Fruit fly (Drosophila melanogaster): ENCODE results near the gene MED31.

The MED31 gene

dm6 chr3R:4664947-4665346 is 23.2 kb downstream of the MED31 start (continued):
- TF ChIP-seq ewg (GFP tag; optimal IDR thresholded peaks at IDR 0.05) (no peak), lmd (GFP tag; IDR thresholded peaks at IDR 0.05) (peak; percentile 24; the same call in 1 of the 2 replicates), Dfd (GFP tag; optimal IDR thresholded peaks at IDR 0.05) (no peak), br (optimal IDR thresholded peaks at IDR 0.05) (no peak), C15 (GFP tag; IDR thresholded peaks at IDR 0.05) (peak; percentile 62; the same call in 1 of the 3 replicates), bigmax (GFP tag; optimal IDR thresholded peaks at IDR 0.05) (peak; percentile 26), CG10565 (GFP tag; optimal IDR thresholded peaks at IDR 0.05) (peak; percentile 63), HLH4C (GFP tag; IDR thresholded peaks at IDR 0.05; ENCODE audit: partially characterized antibody) (no peak), CG31388 (GFP tag; optimal IDR thresholded peaks at IDR 0.05) (peak; percentile 74), pzg (GFP tag; optimal IDR thresholded peaks at IDR 0.05) (no peak), chn (GFP tag; optimal IDR thresholded peaks at IDR 0.05) (no peak), CG9932 (GFP tag; IDR thresholded peaks at IDR 0.05) (no peak), CG12769 (tag; optimal IDR thresholded peaks at IDR 0.05) (no peak), cwo (GFP tag; optimal IDR thresholded peaks at IDR 0.05) (peak; percentile 67), klu (GFP tag; IDR thresholded peaks at IDR 0.05) (0 out of 2 replicates have a peak, but pooled peaks have one; percentile 23), BtbVII (GFP tag; optimal IDR thresholded peaks at IDR 0.05) (peak; percentile 92), CG10431 (GFP tag; optimal IDR thresholded peaks at IDR 0.05) (peak; percentile 38), CG2712 (tag; optimal IDR thresholded peaks at IDR 0.05) (peak; percentile 85), fd102C (GFP tag; optimal IDR thresholded peaks at IDR 0.05) (peak; percentile 18), eyg (GFP tag; optimal IDR thresholded peaks at IDR 0.05) (peak; percentile 89), ab (GFP tag; optimal IDR thresholded peaks at IDR 0.05) (no peak), ttk (GFP tag; IDR thresholded peaks at IDR 0.05) (no peak), CG10274 (GFP tag; optimal IDR thresholded peaks at IDR 0.05) (peak; percentile 60), dm (GFP tag; optimal IDR thresholded peaks at IDR 0.05) (no peak), CG1602 (GFP tag; optimal IDR thresholded peaks at IDR 0.05) (peak; percentile 6), CG14667 (GFP tag; IDR thresholded peaks at IDR 0.05) (no peak), Stat92E (GFP tag; optimal IDR thresholded peaks at IDR 0.05) (no peak), Sry-β (GFP tag; optimal IDR thresholded peaks at IDR 0.05) (peak; percentile 79), lilli (GFP tag; optimal IDR thresholded peaks at IDR 0.05) (no peak), CG8089 (GFP tag; optimal IDR thresholded peaks at IDR 0.05) (peak; percentile 16), CG10462 (GFP tag; optimal IDR thresholded peaks at IDR 0.05) (no peak), CG6689 (GFP tag; IDR thresholded peaks at IDR 0.05) (peak; percentile 68), gcm2 (GFP tag; optimal IDR thresholded peaks at IDR 0.05) (no peak), eve (GFP tag; optimal IDR thresholded peaks at IDR 0.05) (peak in 1 of 2 experiments; percentile 47), ftz-f1 (GFP tag; optimal IDR thresholded peaks at IDR 0.05) (no peak), CG3726 (GFP tag; IDR thresholded peaks at IDR 0.05) (no peak; the same call in 2 of the 3 replicates), CG8944 (GFP tag; optimal IDR thresholded peaks at IDR 0.05) (no peak), prd (optimal IDR thresholded peaks at IDR 0.05) (no peak), prd (GFP tag; IDR thresholded peaks at IDR 0.05) (peak; percentile 56; the same call in 2 of the 3 replicates), CG6654 (GFP tag; optimal IDR thresholded peaks at IDR 0.05) (peak; percentile 60), CG4854 (GFP tag; optimal IDR thresholded peaks at IDR 0.05) (peak; percentile 91), lab (GFP tag; optimal IDR thresholded peaks at IDR 0.05) (peak; percentile 93), CG6791 (GFP tag; IDR thresholded peaks at IDR 0.05; ENCODE audit: partially characterized antibody) (no peak), yki (optimal IDR thresholded peaks at IDR 0.05) (no peak), Lim3 (GFP tag; IDR thresholded peaks at IDR 0.05) (no peak), CG10209 (GFP tag; optimal IDR thresholded peaks at IDR 0.05) (peak; percentile 40), CG10979 (tag; optimal IDR thresholded peaks at IDR 0.05) (peak; percentile 82), pum (GFP tag; optimal IDR thresholded peaks at IDR 0.05) (peak; percentile 71), CG11398 (GFP tag; optimal IDR thresholded peaks at IDR 0.05) (peak; percentile 35), CG12236 (GFP tag; optimal IDR thresholded peaks at IDR 0.05) (no peak), Ptx1 (GFP tag; IDR thresholded peaks at IDR 0.05) (peak; percentile 50), danr (GFP tag; IDR thresholded peaks at IDR 0.05) (peak; percentile 60; the same call in 1 of the 2 replicates)
